Fruit fly (Drosophila melanogaster) whole organism, embryonic: Measurements from ENCODE around the gene Polr2I.

ENCODE experiments used
- Atf6 ChIP-seq: fragments of 200-800 bp; sonication (Bioruptor generic); IDR thresholded peaks from 2 replicates; pipeline ENCODE4 v1.3.6; 2022; ENCODE audit warnings: missing biosample characterization, missing genetic modification characterization
- Bteb2 ChIP-seq: fragments of 200-800 bp; sonication (Bioruptor generic); optimal IDR thresholded peaks from 2 replicates; lab custom pipeline; 2016; ENCODE audit warnings: missing biosample characterization, missing genetic modification characterization
- CG10267 ChIP-seq: fragments of 200-800 bp; sonication (Bioruptor generic); optimal IDR thresholded peaks from 2 replicates; lab custom pipeline; 2018; ENCODE audit warnings: missing biosample characterization, mild to moderate bottlenecking, missing genetic modification characterization, moderate library complexity
- CG11093 ChIP-seq: fragments of 200-800 bp; sonication (Bioruptor generic); IDR thresholded peaks from 3 replicates; pipeline ENCODE4 v1.3.6; 2022; ENCODE audit warnings: missing biosample characterization, missing genetic modification characterization
- CG12104 ChIP-seq: fragments of 200-800 bp; sonication (Bioruptor generic); optimal IDR thresholded peaks from 3 replicates; lab custom pipeline; 2016; ENCODE audit warnings: missing biosample characterization, missing genetic modification characterization
- CG13296 ChIP-seq: fragments of 200-800 bp; sonication (Bioruptor generic); optimal IDR thresholded peaks from 3 replicates; lab custom pipeline; 2018; ENCODE audit warnings: missing biosample characterization, mild to moderate bottlenecking, missing genetic modification characterization
- CG14860 ChIP-seq: fragments of 200-800 bp; sonication (Bioruptor generic); IDR thresholded peaks from 3 replicates; pipeline ENCODE4 v1.3.6; 2022; ENCODE audit warnings: missing biosample characterization, missing genetic modification characterization; ENCODE audit not compliant: partially characterized antibody
- CG14965 ChIP-seq: fragments of 200-800 bp; sonication (Bioruptor generic); optimal IDR thresholded peaks from 2 replicates; lab custom pipeline; 2016; ENCODE audit warnings: missing biosample characterization, missing genetic modification characterization, borderline replicate concordance
- CG16815 ChIP-seq: fragments of 200-800 bp; sonication (Bioruptor generic); optimal IDR thresholded peaks from 3 replicates; lab custom pipeline; 2017; ENCODE audit warnings: missing biosample characterization, mild to moderate bottlenecking, missing genetic modification characterization
- CG2875 ChIP-seq: fragments of 200-800 bp; sonication (Bioruptor generic); optimal IDR thresholded peaks from 2 replicates; lab custom pipeline; 2017; ENCODE audit warnings: missing biosample characterization, mild to moderate bottlenecking, missing genetic modification characterization, missing genetic modification reagents
- CG3995 ChIP-seq: fragments of 200-800 bp; sonication (Bioruptor generic); optimal IDR thresholded peaks from 3 replicates; lab custom pipeline; 2016; ENCODE audit warnings: missing biosample characterization, missing genetic modification characterization
- CG42726 ChIP-seq: fragments of 200-800 bp; sonication (Bioruptor generic); IDR thresholded peaks from 2 replicates; pipeline ENCODE4 v1.3.6; 2022; ENCODE audit warnings: missing biosample characterization, missing genetic modification characterization; ENCODE audit not compliant: partially characterized antibody
- CG6272 ChIP-seq: fragments of 200-800 bp; sonication (Bioruptor generic); IDR thresholded peaks from 2 replicates; pipeline ENCODE4 v1.3.6; 2022; ENCODE audit warnings: missing biosample characterization, missing genetic modification characterization
- CG7556 ChIP-seq: fragments of 200-800 bp; sonication (Bioruptor generic); optimal IDR thresholded peaks from 2 replicates; lab custom pipeline; 2017; ENCODE audit warnings: missing biosample characterization, mild to moderate bottlenecking, missing genetic modification characterization
- CG7786 ChIP-seq: fragments of 200-800 bp; sonication (Bioruptor generic); optimal IDR thresholded peaks from 2 replicates; lab custom pipeline; 2016; ENCODE audit warnings: missing biosample characterization, missing genetic modification characterization
- CG7839 ChIP-seq: fragments of 200-800 bp; sonication (Bioruptor generic); optimal IDR thresholded peaks from 3 replicates; lab custom pipeline; 2018; ENCODE audit warnings: missing biosample characterization, mild to moderate bottlenecking, missing genetic modification characterization, moderate library complexity
- CG8924 ChIP-seq: fragments of 200-800 bp; optimal IDR thresholded peaks from 3 replicates; lab custom pipeline; 2019; ENCODE audit warnings: missing biosample characterization, mild to moderate bottlenecking, missing genetic modification characterization, moderate library complexity
- CG9437 ChIP-seq: fragments of 200-800 bp; sonication (Bioruptor generic); optimal IDR thresholded peaks from 2 replicates; lab custom pipeline; 2018; ENCODE audit warnings: missing biosample characterization, mild to moderate bottlenecking, missing genetic modification characterization
- CG9817 ChIP-seq: fragments of 200-800 bp; sonication (Bioruptor generic); optimal IDR thresholded peaks from 2 replicates; lab custom pipeline; 2018; ENCODE audit warnings: missing biosample characterization, mild to moderate bottlenecking, missing genetic modification characterization, moderate library complexity
- D19B ChIP-seq: fragments of 200-800 bp; sonication (Bioruptor generic); optimal IDR thresholded peaks from 2 replicates; lab custom pipeline; 2017; ENCODE audit warnings: missing biosample characterization, mild to moderate bottlenecking, missing genetic modification characterization
- Deaf1 ChIP-seq: fragments of 200-800 bp; optimal IDR thresholded peaks from 3 replicates; lab custom pipeline; 2019; ENCODE audit warnings: missing biosample characterization, mild to moderate bottlenecking, missing genetic modification characterization, moderate library complexity
- E2f1 ChIP-seq: fragments of 200-800 bp; sonication (Bioruptor generic); IDR thresholded peaks from 2 replicates; pipeline ENCODE4 v1.3.6; 2022; ENCODE audit warnings: missing biosample characterization, missing genetic modification characterization
- Ets97D ChIP-seq: fragments of 200-800 bp; sonication (Bioruptor generic); optimal IDR thresholded peaks from 3 replicates; lab custom pipeline; 2016; ENCODE audit warnings: missing biosample characterization, missing genetic modification characterization
- Fer1 ChIP-seq: fragments of 200-800 bp; sonication (Bioruptor generic); optimal IDR thresholded peaks from 2 replicates; lab custom pipeline; 2017; ENCODE audit warnings: missing biosample characterization, mild to moderate bottlenecking, missing genetic modification characterization
- HLH4C ChIP-seq: fragments of 200-800 bp; sonication (Bioruptor generic); IDR thresholded peaks from 3 replicates; pipeline ENCODE4 v1.3.6; 2022; ENCODE audit warnings: missing biosample characterization, missing genetic modification characterization; ENCODE audit not compliant: partially characterized antibody
- HmgZ ChIP-seq: fragments of 200-800 bp; sonication (Bioruptor generic); optimal IDR thresholded peaks from 2 replicates; lab custom pipeline; 2018; ENCODE audit warnings: missing biosample characterization, mild to moderate bottlenecking, missing genetic modification characterization
- Mrtf ChIP-seq: fragments of 200-800 bp; sonication (Bioruptor generic); IDR thresholded peaks from 3 replicates; pipeline ENCODE4 v1.3.6; 2022; ENCODE audit warnings: missing biosample characterization, missing genetic modification characterization
- Spps ChIP-seq: fragments of 200-800 bp; sonication (Bioruptor generic); optimal IDR thresholded peaks from 2 replicates; lab custom pipeline; 2018; ENCODE audit warnings: missing biosample characterization, mild to moderate bottlenecking, missing genetic modification characterization
- TFAM ChIP-seq: fragments of 200-800 bp; sonication (Bioruptor generic); optimal IDR thresholded peaks from 2 replicates; lab custom pipeline; 2017; ENCODE audit warnings: missing biosample characterization, missing genetic modification characterization, inconsistent platforms
- ab ChIP-seq: fragments of 200-800 bp; sonication (Bioruptor generic); optimal IDR thresholded peaks from 2 replicates; lab custom pipeline; 2016; ENCODE audit warnings: missing biosample characterization, missing genetic modification characterization
- al ChIP-seq: fragments of 200-800 bp; sonication (Bioruptor generic); IDR thresholded peaks from 2 replicates; pipeline ENCODE4 v1.3.6; 2022; ENCODE audit warnings: missing biosample characterization, missing genetic modification characterization
- esg ChIP-seq: fragments of 200-800 bp; sonication (Bioruptor generic); conservative IDR thresholded peaks from 2 replicates; pipeline ENCODE4 v1.3.6; 2022; ENCODE audit warnings: missing biosample characterization, missing genetic modification characterization
- fd3F ChIP-seq: fragments of 200-800 bp; sonication (Bioruptor generic); optimal IDR thresholded peaks from 2 replicates; lab custom pipeline; 2018; ENCODE audit warnings: missing biosample characterization, mild to moderate bottlenecking, missing genetic modification characterization, moderate library complexity
- fru ChIP-seq: fragments of >200 bp; optimal IDR thresholded peaks from 2 replicates; lab custom pipeline; 2017
- gem ChIP-seq: fragments of 200-800 bp; sonication (Bioruptor generic); optimal IDR thresholded peaks from 2 replicates; lab custom pipeline; 2019; ENCODE audit warnings: missing biosample characterization, mild to moderate bottlenecking, missing genetic modification characterization, moderate library complexity
- gro ChIP-seq: fragments of 200-800 bp; sonication (Bioruptor generic); optimal IDR thresholded peaks from 2 replicates; lab custom pipeline; 2016; ENCODE audit warnings: missing biosample characterization, missing genetic modification characterization
- gsb ChIP-seq: fragments of 200-800 bp; sonication (Bioruptor generic); IDR thresholded peaks from 2 replicates; pipeline ENCODE4 v1.3.6; 2022; ENCODE audit warnings: missing biosample characterization, missing genetic modification characterization
- lab ChIP-seq: fragments of 200-800 bp; sonication (Bioruptor generic); optimal IDR thresholded peaks from 3 replicates; lab custom pipeline; 2017; ENCODE audit warnings: missing biosample characterization, missing genetic modification characterization, mild to moderate bottlenecking, moderate library complexity, missing genetic modification reagents
- mirr ChIP-seq: fragments of 200-800 bp; sonication (Bioruptor generic); optimal IDR thresholded peaks from 3 replicates; lab custom pipeline; 2018; ENCODE audit warnings: missing biosample characterization, mild to moderate bottlenecking, missing genetic modification characterization
- nerfin-1 ChIP-seq: fragments of 200-800 bp; sonication (Bioruptor generic); optimal IDR thresholded peaks from 3 replicates; lab custom pipeline; 2019; ENCODE audit warnings: missing biosample characterization, mild to moderate bottlenecking, missing genetic modification characterization, moderate library complexity
- pb ChIP-seq: fragments of 200-800 bp; sonication (Bioruptor generic); optimal IDR thresholded peaks from 3 replicates; lab custom pipeline; 2016; ENCODE audit warnings: missing biosample characterization, missing genetic modification characterization
- pfk ChIP-seq: fragments of 200-800 bp; sonication (Bioruptor generic); optimal IDR thresholded peaks from 2 replicates; lab custom pipeline; 2018; ENCODE audit warnings: missing biosample characterization, mild to moderate bottlenecking, missing genetic modification characterization, moderate library complexity
- phol ChIP-seq: fragments of 200-800 bp; sonication (Bioruptor generic); optimal IDR thresholded peaks from 3 replicates; lab custom pipeline; 2018; ENCODE audit warnings: missing biosample characterization, mild to moderate bottlenecking, missing genetic modification characterization, moderate library complexity
- pros ChIP-seq: fragments of 200-800 bp; sonication (Bioruptor generic); optimal IDR thresholded peaks from 3 replicates; lab custom pipeline; 2019; ENCODE audit warnings: missing biosample characterization, mild to moderate bottlenecking, missing genetic modification characterization, moderate library complexity
- sc ChIP-seq, 3 experiments: fragments of >200 bp in 2 of 3; fragments of 200-800 bp in 1 of 3; sonication (Bioruptor generic) in 1 of 3; optimal IDR thresholded peaks; 2 replicates in 2 of 3; 3 replicates in 1 of 3; lab custom pipeline; 2017; ENCODE audit warnings: mild to moderate bottlenecking in 1 of 3, missing biosample characterization in 1 of 3, missing genetic modification characterization in 1 of 3, missing genetic modification reagents in 1 of 3
- sd ChIP-seq: fragments of 200-800 bp; sonication (Bioruptor generic); optimal IDR thresholded peaks from 3 replicates; lab custom pipeline; 2018; ENCODE audit warnings: missing biosample characterization, mild to moderate bottlenecking, missing genetic modification characterization, moderate library complexity
- sens-2 ChIP-seq: fragments of 200-800 bp; sonication (Bioruptor generic); IDR thresholded peaks from 2 replicates; pipeline ENCODE4 v1.3.6; 2022; ENCODE audit warnings: missing biosample characterization, missing genetic modification characterization
- sima ChIP-seq: fragments of 200-800 bp; sonication (Bioruptor generic); optimal IDR thresholded peaks from 2 replicates; lab custom pipeline; 2016; ENCODE audit warnings: missing biosample characterization, missing genetic modification characterization
- stc ChIP-seq: fragments of 200-800 bp; sonication (Bioruptor generic); IDR thresholded peaks from 2 replicates; pipeline ENCODE4 v1.3.6; 2022; ENCODE audit warnings: missing biosample characterization, missing genetic modification characterization
- zfh2 ChIP-seq: fragments of 200-800 bp; sonication (Bioruptor generic); optimal IDR thresholded peaks from 2 replicates; lab custom pipeline; 2016; ENCODE audit warnings: missing biosample characterization, missing genetic modification characterization

The Polr2I gene

DNA sequence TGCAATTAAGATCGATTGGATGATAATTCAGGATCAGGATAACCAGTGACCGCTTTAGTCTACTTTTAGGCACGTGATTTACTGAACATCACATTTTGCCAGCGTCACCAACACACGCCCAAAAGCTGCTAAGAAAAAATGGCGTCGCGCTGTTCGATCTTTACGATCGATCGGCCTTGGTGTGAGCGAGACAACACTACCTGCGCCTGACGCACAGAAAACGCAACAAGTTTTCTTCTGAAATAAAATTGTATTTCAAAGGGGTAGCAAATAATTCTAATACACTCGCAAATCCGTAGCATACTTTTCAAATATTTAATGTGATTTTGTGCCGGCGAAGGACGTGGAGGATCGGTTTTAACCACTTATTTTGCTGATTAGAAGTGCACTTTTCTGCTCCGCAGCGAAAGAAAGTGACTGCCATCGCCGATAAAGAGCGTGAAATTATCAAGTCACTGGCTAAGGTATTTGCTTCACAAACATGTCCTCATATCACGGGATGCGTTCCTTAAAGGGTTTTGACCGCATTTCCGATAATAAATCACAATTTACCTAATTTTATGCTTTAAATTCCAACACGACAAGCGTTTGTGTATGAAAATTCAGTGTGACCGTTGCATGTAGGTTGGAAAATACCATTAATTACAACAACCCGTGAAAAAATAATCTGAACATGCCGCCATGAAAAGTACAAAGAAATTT lies 766 bp upstream of the Polr2I start (continued):
- TF ChIP-seq ab (GFP tag; lab: Kevin White, UChicago) (no peak), HLH4C (GFP tag; lab: Robert Waterston, UW) (0 out of 3 replicates have a peak, but pooled peaks have one; percentile 25), Atf6 (no peak), sens-2 (GFP tag; lab: Robert Waterston, UW) (no peak), mirr (GFP tag; lab: Kevin White, UChicago) (peak; percentile 4), CG14860 (GFP tag; lab: Robert Waterston, UW) (no peak), esg (GFP tag; lab: Robert Waterston, UW) (no peak), lab (GFP tag; lab: Kevin White, UChicago) (no peak), CG7556 (GFP tag; lab: Kevin White, UChicago) (no peak), E2f1 (GFP tag; lab: Robert Waterston, UW) (no peak), sc (optimal IDR thresholded peaks at IDR 0.05; lab: Kevin White, UChicago) (no peak), sc (GFP tag; optimal IDR thresholded peaks at IDR 0.05; lab: Kevin White, UChicago) (no peak), HmgZ (tag; lab: Kevin White, UChicago) (peak; percentile 56), nerfin-1 (tag; lab: Kevin White, UChicago) (peak; percentile 97), zfh2 (GFP tag; lab: Kevin White, UChicago) (no peak), CG9817 (tag; lab: Kevin White, UChicago) (no peak), CG2875 (no peak), Mrtf (GFP tag; lab: Robert Waterston, UW) (no peak), stc (GFP tag; lab: Robert Waterston, UW) (no peak), CG7786 (GFP tag; lab: Kevin White, UChicago) (no peak), CG11093 (no peak), Ets97D (GFP tag; lab: Kevin White, UChicago) (no peak), CG6272 (GFP tag; lab: Robert Waterston, UW) (no peak), sd (tag; lab: Kevin White, UChicago) (peak; percentile 72), CG13296 (GFP tag; lab: Kevin White, UChicago) (no peak), fru (lab: Kevin White, UChicago) (no peak), phol (peak; percentile 91), TFAM (no peak), CG10267 (tag; lab: Kevin White, UChicago) (no peak), Spps (no peak), CG42726 (0 out of 2 replicates have a peak, but pooled peaks have one; percentile 36), pros (GFP tag; lab: Kevin White, UChicago) (peak; percentile 67), CG8924 (tag; lab: Kevin White, UChicago) (no peak), CG14965 (GFP tag; lab: Kevin White, UChicago) (no peak), Fer1 (no peak), al (GFP tag; lab: Robert Waterston, UW) (no peak), CG9437 (GFP tag; lab: Kevin White, UChicago) (no peak), pb (GFP tag; lab: Kevin White, UChicago) (no peak), gsb (GFP tag; lab: Robert Waterston, UW) (no peak), gro (GFP tag; lab: Kevin White, UChicago) (peak; percentile 42), gem (tag; lab: Kevin White, UChicago) (no peak), CG3995 (GFP tag; lab: Kevin White, UChicago) (peak; percentile 35), CG12104 (GFP tag; lab: Kevin White, UChicago) (no peak), fd3F (GFP tag; lab: Kevin White, UChicago) (no peak), sima (no peak), pfk (GFP tag; lab: Kevin White, UChicago) (no peak), Bteb2 (GFP tag; lab: Kevin White, UChicago) (no peak), Deaf1 (tag; lab: Kevin White, UChicago) (no peak), D19B (GFP tag; lab: Kevin White, UChicago) (no peak), CG7839 (tag; lab: Kevin White, UChicago) (no peak), CG16815 (GFP tag; lab: Kevin White, UChicago) (no peak)
